Worm (Caenorhabditis elegans) whole organism, L4 larva: Measurements from ENCODE around the gene R08E5.1.

Source experiments
- F44E2.7 ChIP-seq: fragments of 200-800 bp; sonication (Bioruptor generic); IDR thresholded peaks from 2 replicates; pipeline ENCODE4 v2.1.2; 2022; ENCODE audit warnings: missing genetic modification characterization, missing compliant biosample characterization
- dmd-9 ChIP-seq: fragments of 200-800 bp; sonication (Bioruptor generic); IDR thresholded peaks from 2 replicates; pipeline ENCODE4 v1.3.6; 2022; ENCODE audit warnings: missing genetic modification reagents, missing genetic modification characterization, missing compliant biosample characterization
- egl-43 ChIP-seq: fragments of 200-800 bp; sonication (Bioruptor generic); IDR thresholded peaks from 2 replicates; pipeline ENCODE4 v1.3.6; 2022; ENCODE audit warnings: missing genetic modification reagents, missing genetic modification characterization, missing compliant biosample characterization
- nhr-42 ChIP-seq: fragments of 200-800 bp; sonication (Bioruptor generic); IDR thresholded peaks from 2 replicates; pipeline ENCODE4 v1.3.6; 2022; ENCODE audit warnings: missing genetic modification characterization, missing compliant biosample characterization
- php-3 ChIP-seq: fragments of 200-800 bp; sonication (Bioruptor generic); IDR thresholded peaks from 2 replicates; pipeline ENCODE4 v1.3.6; 2022; ENCODE audit warnings: missing genetic modification reagents, missing genetic modification characterization, missing compliant biosample characterization
- rbr-2 ChIP-seq: sonication (generic microtip); optimal IDR thresholded peaks from 2 replicates; lab custom pipeline; 2016; ENCODE audit warnings: missing genotype, missing genetic modification characterization, missing compliant biosample characterization
- spr-3 ChIP-seq: fragments of 200-800 bp; sonication (Bioruptor generic); optimal IDR thresholded peaks from 2 replicates; lab custom pipeline; 2018; ENCODE audit warnings: mild to moderate bottlenecking, missing genetic modification characterization, missing compliant biosample characterization
- unc-62 ChIP-seq, 3 experiments: fragments of 150-350 bp in 1 of 3; sonication (generic microtip); optimal IDR thresholded peaks in 2 of 3; peaks in 1 of 3; 1 replicate in 1 of 3; 2 replicates in 2 of 3; lab custom pipeline; 2014 to 2017; ENCODE audit warnings: missing biosample characterization in 3 of 3, missing genetic modification characterization in 3 of 3, missing genetic modification reagents in 3 of 3, missing genotype in 1 of 3
- vab-7 ChIP-seq: fragments of 200-800 bp; sonication (Bioruptor generic); IDR thresholded peaks from 2 replicates; pipeline ENCODE4 v1.3.6; 2022; ENCODE audit warnings: missing genetic modification reagents, missing genetic modification characterization, missing compliant biosample characterization

Gene R08E5.1

ce11 chrV:3724772-3725171, 46.5 kb downstream of the R08E5.1 start, which contains the start of gene str-30:
str-30 (plus strand) TSS chrV:3725072.
- TF ChIP-seq spr-3 (GFP tag; lab: Kevin White, UChicago) (no peak), vab-7 (GFP tag; lab: Robert Waterston, UW) (no peak), unc-62 (GFP tag; optimal IDR thresholded peaks at IDR 0.05 in 1 of 2; lab: Kevin White, UChicago) (no peak), unc-62 (tag; optimal IDR thresholded peaks at IDR 0.05; lab: Kevin White, UChicago) (no peak), rbr-2 (no peak), egl-43 (GFP tag; lab: Robert Waterston, UW) (no peak), nhr-42 (GFP tag; lab: Robert Waterston, UW) (no peak), F44E2.7 (GFP tag; lab: Robert Waterston, UW) (no peak), dmd-9 (GFP tag; lab: Robert Waterston, UW) (no peak), php-3 (no peak)
